Fruit fly (Drosophila melanogaster) whole organism, embryonic: ENCODE measurements around the gene CG3651.

Experiments
- ATbp ChIP-seq: fragments of 200-800 bp; sonication (Bioruptor generic); optimal IDR thresholded peaks from 2 replicates; lab custom pipeline; 2017; ENCODE audit warnings: missing biosample characterization, mild to moderate bottlenecking, missing genetic modification characterization, missing genetic modification reagents
- Bdp1 ChIP-seq: fragments of 200-800 bp; sonication (Bioruptor generic); optimal IDR thresholded peaks from 3 replicates; lab custom pipeline; 2016; ENCODE audit warnings: missing biosample characterization, missing genetic modification characterization
- CG10147 ChIP-seq: fragments of 200-800 bp; sonication (Bioruptor generic); optimal IDR thresholded peaks from 2 replicates; lab custom pipeline; 2019; ENCODE audit warnings: missing biosample characterization, mild to moderate bottlenecking, missing genetic modification characterization, moderate library complexity
- CG10267 ChIP-seq: fragments of 200-800 bp; sonication (Bioruptor generic); optimal IDR thresholded peaks from 2 replicates; lab custom pipeline; 2018; ENCODE audit warnings: missing biosample characterization, mild to moderate bottlenecking, missing genetic modification characterization, moderate library complexity
- CG10366 ChIP-seq: fragments of 200-800 bp; sonication (Bioruptor generic); IDR thresholded peaks from 2 replicates; pipeline ENCODE4 v1.3.6; 2022; ENCODE audit warnings: missing biosample characterization, missing genetic modification characterization
- CG15479 ChIP-seq: fragments of 200-800 bp; sonication (Bioruptor generic); optimal IDR thresholded peaks from 3 replicates; lab custom pipeline; 2019; ENCODE audit warnings: missing biosample characterization, mild to moderate bottlenecking, missing genetic modification characterization, moderate library complexity
- CG1603 ChIP-seq: fragments of 200-800 bp; sonication (Bioruptor generic); optimal IDR thresholded peaks from 2 replicates; lab custom pipeline; 2019; ENCODE audit warnings: missing biosample characterization, mild to moderate bottlenecking, missing genetic modification characterization, moderate library complexity
- CG16815 ChIP-seq: fragments of 200-800 bp; sonication (Bioruptor generic); optimal IDR thresholded peaks from 3 replicates; lab custom pipeline; 2017; ENCODE audit warnings: missing biosample characterization, mild to moderate bottlenecking, missing genetic modification characterization
- CG17802 ChIP-seq: fragments of 200-800 bp; sonication (Bioruptor generic); optimal IDR thresholded peaks from 2 replicates; lab custom pipeline; 2018; ENCODE audit warnings: missing biosample characterization, mild to moderate bottlenecking, missing genetic modification characterization, moderate library complexity
- CG18262 ChIP-seq: fragments of 200-800 bp; optimal IDR thresholded peaks from 3 replicates; lab custom pipeline; 2019; ENCODE audit warnings: missing biosample characterization, mild to moderate bottlenecking, missing genetic modification characterization, moderate library complexity
- CG2120 ChIP-seq: fragments of 200-800 bp; sonication (Bioruptor generic); optimal IDR thresholded peaks from 3 replicates; lab custom pipeline; 2016; ENCODE audit warnings: missing biosample characterization, missing genetic modification characterization
- CG2129 ChIP-seq: fragments of 200-800 bp; sonication (Bioruptor generic); IDR thresholded peaks from 2 replicates; pipeline ENCODE4 v1.3.6; 2022; ENCODE audit warnings: missing biosample characterization, missing genetic modification characterization; ENCODE audit not compliant: partially characterized antibody
- CG30020 ChIP-seq: fragments of 200-800 bp; optimal IDR thresholded peaks from 2 replicates; lab custom pipeline; 2019; ENCODE audit warnings: missing biosample characterization, mild to moderate bottlenecking, missing genetic modification characterization, moderate library complexity
- CG3065 ChIP-seq: fragments of 200-800 bp; sonication (Bioruptor generic); optimal IDR thresholded peaks from 2 replicates; lab custom pipeline; 2016; ENCODE audit warnings: missing biosample characterization, missing genetic modification characterization
- CG42726 ChIP-seq: fragments of 200-800 bp; sonication (Bioruptor generic); IDR thresholded peaks from 2 replicates; pipeline ENCODE4 v1.3.6; 2022; ENCODE audit warnings: missing biosample characterization, missing genetic modification characterization; ENCODE audit not compliant: partially characterized antibody
- CG43689 ChIP-seq: fragments of 200-800 bp; sonication (Bioruptor generic); IDR thresholded peaks from 2 replicates; pipeline ENCODE4 v1.3.6; 2022; ENCODE audit warnings: missing biosample characterization, missing genetic modification characterization
- CG4854 ChIP-seq: fragments of 200-800 bp; sonication (Bioruptor generic); optimal IDR thresholded peaks from 2 replicates; lab custom pipeline; 2016; ENCODE audit warnings: missing biosample characterization, missing genetic modification characterization, inconsistent platforms
- CG5180 ChIP-seq: fragments of 200-800 bp; sonication (Bioruptor generic); optimal IDR thresholded peaks from 3 replicates; lab custom pipeline; 2017; ENCODE audit warnings: missing biosample characterization, missing genetic modification characterization, mild to moderate bottlenecking, moderate library complexity, missing genetic modification reagents
- CG6254 ChIP-seq: fragments of 200-800 bp; sonication (Bioruptor generic); optimal IDR thresholded peaks from 3 replicates; lab custom pipeline; 2017; ENCODE audit warnings: mild to moderate bottlenecking, missing biosample characterization, missing genetic modification reagents, missing genetic modification characterization
- CG7745 ChIP-seq: fragments of 200-800 bp; sonication (Bioruptor generic); optimal IDR thresholded peaks from 2 replicates; lab custom pipeline; 2018; ENCODE audit warnings: missing biosample characterization, mild to moderate bottlenecking, missing genetic modification characterization, moderate library complexity
- CG9727 ChIP-seq: fragments of 200-800 bp; sonication (Bioruptor generic); optimal IDR thresholded peaks from 3 replicates; lab custom pipeline; 2017; ENCODE audit warnings: missing biosample characterization, mild to moderate bottlenecking, missing genetic modification characterization
- CG9817 ChIP-seq: fragments of 200-800 bp; sonication (Bioruptor generic); optimal IDR thresholded peaks from 2 replicates; lab custom pipeline; 2018; ENCODE audit warnings: missing biosample characterization, mild to moderate bottlenecking, missing genetic modification characterization, moderate library complexity
- Elba2 ChIP-seq: fragments of 200-800 bp; sonication (Bioruptor generic); optimal IDR thresholded peaks from 3 replicates; lab custom pipeline; 2016; ENCODE audit warnings: missing biosample characterization, missing genetic modification characterization
- Fer1 ChIP-seq: fragments of 200-800 bp; sonication (Bioruptor generic); optimal IDR thresholded peaks from 2 replicates; lab custom pipeline; 2017; ENCODE audit warnings: missing biosample characterization, mild to moderate bottlenecking, missing genetic modification characterization
- Meics ChIP-seq: fragments of 200-800 bp; sonication (Bioruptor generic); optimal IDR thresholded peaks from 2 replicates; lab custom pipeline; 2017; ENCODE audit warnings: missing biosample characterization, mild to moderate bottlenecking, missing genetic modification characterization
- NFAT ChIP-seq: fragments of 200-800 bp; sonication (Bioruptor generic); IDR thresholded peaks from 2 replicates; pipeline ENCODE4 v1.3.6; 2022; ENCODE audit warnings: missing biosample characterization, missing genetic modification characterization
- Nf-YA ChIP-seq: fragments of 200-800 bp; sonication (Bioruptor generic); IDR thresholded peaks from 2 replicates; pipeline ENCODE4 v1.3.6; 2022; ENCODE audit warnings: missing biosample characterization, missing genetic modification characterization
- Nf-YB ChIP-seq: fragments of 200-800 bp; sonication (Bioruptor generic); optimal IDR thresholded peaks from 3 replicates; lab custom pipeline; 2019; ENCODE audit warnings: missing biosample characterization, mild to moderate bottlenecking, missing genetic modification characterization, moderate library complexity
- Rfx ChIP-seq: fragments of 200-800 bp; sonication (Bioruptor generic); IDR thresholded peaks from 2 replicates; pipeline ENCODE4 v1.3.6; 2022; ENCODE audit warnings: missing biosample characterization, missing genetic modification characterization
- Stat92E ChIP-seq, 3 experiments: fragments of >200 bp in 2 of 3; fragments of 200-800 bp in 1 of 3; sonication (Bioruptor generic) in 1 of 3; optimal IDR thresholded peaks; 2 replicates each; lab custom pipeline; 2017 to 2019; ENCODE audit warnings: missing biosample characterization in 3 of 3, missing genetic modification characterization in 3 of 3, mild to moderate bottlenecking in 1 of 3, moderate library complexity in 1 of 3
- ac ChIP-seq: fragments of 200-800 bp; sonication (Bioruptor generic); optimal IDR thresholded peaks from 3 replicates; lab custom pipeline; 2017; ENCODE audit warnings: missing biosample characterization, mild to moderate bottlenecking, missing genetic modification characterization
- amos ChIP-seq: fragments of 200-800 bp; sonication (Bioruptor generic); IDR thresholded peaks from 2 replicates; pipeline ENCODE4 v1.3.6; 2022; ENCODE audit warnings: missing biosample characterization, missing genetic modification characterization; ENCODE audit not compliant: partially characterized antibody
- ap ChIP-seq: fragments of 200-800 bp; sonication (Bioruptor generic); IDR thresholded peaks from 2 replicates; pipeline ENCODE4 v1.3.6; 2022; ENCODE audit warnings: missing biosample characterization, missing genetic modification characterization
- cg ChIP-seq: fragments of 200-800 bp; sonication (Bioruptor generic); optimal IDR thresholded peaks from 3 replicates; lab custom pipeline; 2019; ENCODE audit warnings: missing biosample characterization, mild to moderate bottlenecking, missing genetic modification characterization, moderate library complexity
- dan ChIP-seq: fragments of 200-800 bp; sonication (Bioruptor generic); IDR thresholded peaks from 2 replicates; pipeline ENCODE4 v1.3.6; 2022; ENCODE audit warnings: missing biosample characterization, missing genetic modification characterization
- eve ChIP-seq, 2 experiments: fragments of >200 bp; optimal IDR thresholded peaks; 2 replicates each; lab custom pipeline; 2017; ENCODE audit warnings: missing biosample characterization in 2 of 2, missing genetic modification characterization in 2 of 2
- fd102C ChIP-seq: fragments of 200-800 bp; sonication (Bioruptor generic); optimal IDR thresholded peaks from 2 replicates; lab custom pipeline; 2018; ENCODE audit warnings: missing biosample characterization, mild to moderate bottlenecking, missing genetic modification characterization, moderate library complexity
- hkb ChIP-seq, 2 experiments: fragments of 200-800 bp in 1 of 2; fragments of >200 bp in 1 of 2; sonication (Bioruptor generic) in 1 of 2; IDR thresholded peaks in 1 of 2; optimal IDR thresholded peaks in 1 of 2; 2 replicates each; pipeline versions ENCODE4 v1.3.6 to Lab custom; 2017 to 2022; ENCODE audit warnings: missing biosample characterization in 1 of 2, missing genetic modification characterization in 1 of 2
- ind ChIP-seq: fragments of 200-800 bp; sonication (Bioruptor generic); optimal IDR thresholded peaks from 3 replicates; lab custom pipeline; 2016; ENCODE audit warnings: missing biosample characterization, missing genetic modification characterization
- jigr1 ChIP-seq: fragments of 200-800 bp; sonication (Bioruptor generic); IDR thresholded peaks from 3 replicates; pipeline ENCODE4 v1.3.6; 2022; ENCODE audit warnings: missing biosample characterization, missing genetic modification characterization
- lbe ChIP-seq: fragments of 200-800 bp; sonication (Bioruptor generic); optimal IDR thresholded peaks from 2 replicates; lab custom pipeline; 2016; ENCODE audit warnings: missing biosample characterization, mild to moderate bottlenecking, missing genetic modification characterization
- lilli ChIP-seq: fragments of 200-800 bp; sonication (Bioruptor generic); optimal IDR thresholded peaks from 3 replicates; lab custom pipeline; 2016; ENCODE audit warnings: missing biosample characterization, missing genetic modification characterization
- nmo ChIP-seq: fragments of 200-800 bp; sonication (Bioruptor generic); optimal IDR thresholded peaks from 2 replicates; lab custom pipeline; 2018; ENCODE audit warnings: missing biosample characterization, mild to moderate bottlenecking, missing genetic modification characterization, moderate library complexity
- oc ChIP-seq: fragments of 200-800 bp; sonication (Bioruptor generic); optimal IDR thresholded peaks from 2 replicates; lab custom pipeline; 2018; ENCODE audit warnings: missing biosample characterization, mild to moderate bottlenecking, missing genetic modification characterization, moderate library complexity
- otp ChIP-seq: fragments of 200-800 bp; sonication (Bioruptor generic); IDR thresholded peaks from 3 replicates; pipeline ENCODE4, ENCODE4 v1.3.6; 2022; ENCODE audit warnings: missing biosample characterization, missing genetic modification characterization
- ranshi ChIP-seq: fragments of 200-800 bp; sonication (Bioruptor generic); IDR thresholded peaks from 2 replicates; pipeline ENCODE4 v1.3.6; 2022; ENCODE audit warnings: missing biosample characterization, missing genetic modification characterization
- rib ChIP-seq: fragments of 200-800 bp; sonication (Bioruptor generic); IDR thresholded peaks from 2 replicates; pipeline ENCODE4 v1.3.6; 2022; ENCODE audit warnings: missing biosample characterization, missing genetic modification characterization
- ro ChIP-seq: fragments of 200-800 bp; sonication (Bioruptor generic); IDR thresholded peaks from 2 replicates; pipeline ENCODE4 v1.3.6; 2022; ENCODE audit warnings: missing biosample characterization, missing genetic modification characterization
- slbo ChIP-seq: fragments of 200-800 bp; sonication (Bioruptor generic); IDR thresholded peaks from 2 replicates; pipeline ENCODE4 v1.3.6; 2022; ENCODE audit warnings: missing biosample characterization, missing genetic modification characterization
- usp ChIP-seq: fragments of >200 bp; optimal IDR thresholded peaks from 2 replicates; lab custom pipeline; 2017; ENCODE audit warnings: missing biosample characterization, missing genetic modification characterization
- yki ChIP-seq: fragments of >200 bp; optimal IDR thresholded peaks from 3 replicates; lab custom pipeline; 2018

The CG3651 gene

dm6 chr2L:22132984-22133383, 11.8 kb downstream of the CG3651 start (continued):
- TF ChIP-seq lbe (GFP tag; lab: Kevin White, UChicago) (no peak), ro (no peak), NFAT (GFP tag; lab: Robert Waterston, UW) (no peak), rib (no peak), CG9727 (GFP tag; lab: Kevin White, UChicago) (no peak), CG10366 (no peak), CG6254 (GFP tag; lab: Kevin White, UChicago) (no peak), lilli (no peak), oc (tag; lab: Kevin White, UChicago) (no peak), amos (GFP tag; lab: Robert Waterston, UW) (no peak), Nf-YA (GFP tag; lab: Robert Waterston, UW) (no peak), cg (GFP tag; lab: Kevin White, UChicago) (no peak), Bdp1 (GFP tag; lab: Kevin White, UChicago) (no peak), CG4854 (no peak), CG43689 (GFP tag; lab: Robert Waterston, UW) (no peak), CG18262 (tag; lab: Kevin White, UChicago) (no peak), CG17802 (tag; lab: Kevin White, UChicago) (peak; percentile 54), CG10267 (tag; lab: Kevin White, UChicago) (no peak), yki (lab: Kevin White, UChicago) (no peak), dan (no peak), nmo (GFP tag; lab: Kevin White, UChicago) (no peak), CG10147 (GFP tag; lab: Kevin White, UChicago) (no peak), Meics (peak; percentile 83), CG3065 (GFP tag; lab: Kevin White, UChicago) (no peak), hkb (optimal IDR thresholded peaks at IDR 0.05; lab: Kevin White, UChicago) (no peak), hkb (GFP tag; IDR thresholded peaks at IDR 0.05; lab: Robert Waterston, UW) (no peak), CG9817 (tag; lab: Kevin White, UChicago) (no peak), CG30020 (peak; percentile 76), CG1603 (tag; lab: Kevin White, UChicago) (peak; percentile 28), eve (GFP tag; optimal IDR thresholded peaks at IDR 0.05; lab: Kevin White, UChicago) (peak in 1 of 2 experiments; percentile 11), Rfx (GFP tag; lab: Robert Waterston, UW) (no peak), Stat92E (GFP tag; optimal IDR thresholded peaks at IDR 0.05; lab: Kevin White, UChicago) (no peak), Elba2 (peak; percentile 80), ranshi (GFP tag; lab: Robert Waterston, UW) (no peak), CG16815 (GFP tag; lab: Kevin White, UChicago) (no peak), slbo (no peak), otp (GFP tag; lab: Robert Waterston, UW) (no peak), CG2129 (GFP tag; lab: Robert Waterston, UW) (no peak), ind (GFP tag; lab: Kevin White, UChicago) (no peak), ap (no peak), Fer1 (no peak), CG7745 (no peak), ac (GFP tag; lab: Kevin White, UChicago) (no peak), Nf-YB (GFP tag; lab: Kevin White, UChicago) (no peak), CG5180 (GFP tag; lab: Kevin White, UChicago) (no peak), ATbp (GFP tag; lab: Kevin White, UChicago) (no peak), usp (GFP tag; lab: Kevin White, UChicago) (no peak), CG15479 (GFP tag; lab: Kevin White, UChicago) (no peak), CG42726 (GFP tag; lab: Robert Waterston, UW) (no peak), fd102C (no peak), CG2120 (no peak), jigr1 (GFP tag; lab: Robert Waterston, UW) (no peak)
